Fruit fly (Drosophila melanogaster) whole organism, prepupa: ENCODE measurements around the gene CG12253.

Experiments
- Blimp-1 ChIP-seq: fragments of 200-800 bp; sonication (Bioruptor generic); optimal IDR thresholded peaks from 3 replicates; lab custom pipeline; 2017; ENCODE audit warnings: missing biosample characterization, missing genetic modification characterization, mild to moderate bottlenecking, moderate library complexity, missing genetic modification reagents
- CG10669 ChIP-seq: fragments of 200-800 bp; sonication (Bioruptor generic); optimal IDR thresholded peaks from 3 replicates; lab custom pipeline; 2018; ENCODE audit warnings: missing biosample characterization, mild to moderate bottlenecking, missing genetic modification characterization, moderate library complexity
- CG11294 ChIP-seq: fragments of 200-800 bp; sonication (Bioruptor generic); IDR thresholded peaks from 2 replicates; pipeline ENCODE4 v1.3.6; 2022; ENCODE audit warnings: missing biosample characterization, missing genetic modification characterization
- CG11902 ChIP-seq: fragments of 200-800 bp; sonication (Bioruptor generic); optimal IDR thresholded peaks from 3 replicates; lab custom pipeline; 2016; ENCODE audit warnings: missing biosample characterization, missing genetic modification characterization
- CG15336 ChIP-seq: fragments of 200-800 bp; sonication (Bioruptor generic); IDR thresholded peaks from 2 replicates; pipeline ENCODE4 v1.3.6; 2022; ENCODE audit warnings: missing biosample characterization, missing genetic modification characterization
- CG16779 ChIP-seq: fragments of 200-800 bp; sonication (Bioruptor generic); optimal IDR thresholded peaks from 3 replicates; lab custom pipeline; 2017; ENCODE audit warnings: missing biosample characterization, mild to moderate bottlenecking, missing genetic modification characterization
- CG3032 ChIP-seq: fragments of 200-800 bp; optimal IDR thresholded peaks from 2 replicates; lab custom pipeline; 2019; ENCODE audit warnings: missing biosample characterization, mild to moderate bottlenecking, missing genetic modification characterization, moderate library complexity
- CG31627 ChIP-seq: fragments of 200-800 bp; sonication (Bioruptor generic); optimal IDR thresholded peaks from 3 replicates; lab custom pipeline; 2016; ENCODE audit warnings: missing biosample characterization, missing genetic modification characterization
- CG32006 ChIP-seq: fragments of 200-800 bp; sonication (Bioruptor generic); optimal IDR thresholded peaks from 3 replicates; lab custom pipeline; 2017; ENCODE audit warnings: missing biosample characterization, mild to moderate bottlenecking, missing genetic modification characterization
- CG34406 ChIP-seq: fragments of 200-800 bp; sonication (Bioruptor generic); optimal IDR thresholded peaks from 3 replicates; lab custom pipeline; 2016; ENCODE audit warnings: missing biosample characterization, missing genetic modification characterization
- CG3919 ChIP-seq: fragments of 200-800 bp; sonication (Bioruptor generic); optimal IDR thresholded peaks from 3 replicates; lab custom pipeline; 2016; ENCODE audit warnings: missing biosample characterization, missing genetic modification characterization
- CG4318 ChIP-seq: fragments of 200-800 bp; sonication (Bioruptor generic); optimal IDR thresholded peaks from 3 replicates; lab custom pipeline; 2017; ENCODE audit warnings: missing biosample characterization, mild to moderate bottlenecking, missing genetic modification characterization
- CG6163 ChIP-seq: fragments of 200-800 bp; sonication (Bioruptor generic); IDR thresholded peaks from 3 replicates; pipeline ENCODE4 v1.3.6; 2022; ENCODE audit warnings: missing biosample characterization, missing genetic modification characterization
- CG6276 ChIP-seq: fragments of 200-800 bp; sonication (Bioruptor generic); optimal IDR thresholded peaks from 2 replicates; lab custom pipeline; 2017; ENCODE audit warnings: missing biosample characterization, mild to moderate bottlenecking, missing genetic modification characterization
- CG6792 ChIP-seq: fragments of 200-800 bp; sonication (Bioruptor generic); optimal IDR thresholded peaks from 3 replicates; lab custom pipeline; 2016; ENCODE audit warnings: missing biosample characterization, missing genetic modification characterization
- CG6808 ChIP-seq: fragments of 200-800 bp; sonication (Bioruptor generic); optimal IDR thresholded peaks from 3 replicates; lab custom pipeline; 2017; ENCODE audit warnings: missing biosample characterization, missing genetic modification characterization, mild to moderate bottlenecking, moderate library complexity, missing genetic modification reagents
- CG6854 ChIP-seq: fragments of 200-800 bp; sonication (Bioruptor generic); optimal IDR thresholded peaks from 2 replicates; lab custom pipeline; 2017; ENCODE audit warnings: missing biosample characterization, mild to moderate bottlenecking, missing genetic modification characterization
- CG8119 ChIP-seq: fragments of 200-800 bp; sonication (Bioruptor generic); IDR thresholded peaks from 3 replicates; pipeline ENCODE4 v1.3.6; 2022; ENCODE audit warnings: missing biosample characterization, missing genetic modification characterization
- CG8319 ChIP-seq: fragments of 200-800 bp; sonication (Bioruptor generic); optimal IDR thresholded peaks from 3 replicates; lab custom pipeline; 2016; ENCODE audit warnings: missing biosample characterization, missing genetic modification characterization
- CG8632 ChIP-seq: fragments of 200-800 bp; sonication (Bioruptor generic); optimal IDR thresholded peaks from 3 replicates; lab custom pipeline; 2016; ENCODE audit warnings: missing biosample characterization, missing genetic modification characterization
- CG9139 ChIP-seq: fragments of 200-800 bp; sonication (Bioruptor generic); optimal IDR thresholded peaks from 3 replicates; lab custom pipeline; 2017; ENCODE audit warnings: missing biosample characterization, mild to moderate bottlenecking, missing genetic modification characterization
- Eip75B ChIP-seq: fragments of 200-800 bp; sonication (Bioruptor generic); optimal IDR thresholded peaks from 3 replicates; lab custom pipeline; 2016; ENCODE audit warnings: missing biosample characterization, missing genetic modification characterization
- Eip93F ChIP-seq: fragments of 200-800 bp; sonication (Bioruptor generic); optimal IDR thresholded peaks from 2 replicates; lab custom pipeline; 2016; ENCODE audit warnings: missing biosample characterization, mild to moderate bottlenecking, missing genetic modification characterization
- Ets21C ChIP-seq: fragments of 200-800 bp; sonication (Bioruptor generic); optimal IDR thresholded peaks from 3 replicates; lab custom pipeline; 2016; ENCODE audit warnings: missing biosample characterization, missing genetic modification characterization
- Ets96B ChIP-seq: fragments of 200-800 bp; optimal IDR thresholded peaks from 2 replicates; lab custom pipeline; 2019; ENCODE audit warnings: missing biosample characterization, mild to moderate bottlenecking, missing genetic modification characterization, moderate library complexity
- Gug ChIP-seq: fragments of 200-800 bp; sonication (Bioruptor generic); IDR thresholded peaks from 2 replicates; pipeline ENCODE4 v1.3.6; 2022; ENCODE audit warnings: missing biosample characterization, missing genetic modification characterization
- Hr38 ChIP-seq: sonication (Bioruptor generic); optimal IDR thresholded peaks from 2 replicates; lab custom pipeline; 2016; ENCODE audit warnings: missing biosample characterization, missing genetic modification characterization
- Hr4 ChIP-seq: fragments of 200-800 bp; sonication (Bioruptor generic); optimal IDR thresholded peaks from 3 replicates; lab custom pipeline; 2016; ENCODE audit warnings: missing biosample characterization, missing genetic modification characterization
- Lpt ChIP-seq: fragments of 200-800 bp; sonication (Bioruptor generic); optimal IDR thresholded peaks from 3 replicates; lab custom pipeline; 2016; ENCODE audit warnings: missing biosample characterization, missing genetic modification characterization
- Met ChIP-seq: fragments of 200-800 bp; sonication (Bioruptor generic); optimal IDR thresholded peaks from 3 replicates; lab custom pipeline; 2016; ENCODE audit warnings: missing biosample characterization, missing genetic modification characterization
- OdsH ChIP-seq: fragments of 200-800 bp; sonication (Bioruptor generic); optimal IDR thresholded peaks from 3 replicates; lab custom pipeline; 2016; ENCODE audit warnings: missing biosample characterization, missing genetic modification characterization
- Sox102F ChIP-seq: fragments of 200-800 bp; sonication (Bioruptor generic); optimal IDR thresholded peaks from 2 replicates; lab custom pipeline; 2016; ENCODE audit warnings: missing biosample characterization, mild to moderate bottlenecking, missing genetic modification characterization
- Sox14 ChIP-seq: fragments of 200-800 bp; sonication (Bioruptor generic); optimal IDR thresholded peaks from 3 replicates; lab custom pipeline; 2016; ENCODE audit warnings: missing biosample characterization, missing genetic modification characterization
- Sox15 ChIP-seq: fragments of 200-800 bp; sonication (Bioruptor generic); optimal IDR thresholded peaks from 3 replicates; lab custom pipeline; 2016; ENCODE audit warnings: missing biosample characterization, missing genetic modification characterization
- achi ChIP-seq: fragments of 200-800 bp; sonication (Bioruptor generic); optimal IDR thresholded peaks from 3 replicates; lab custom pipeline; 2016; ENCODE audit warnings: missing biosample characterization, missing genetic modification characterization
- acj6 ChIP-seq: fragments of 200-800 bp; sonication (Bioruptor generic); optimal IDR thresholded peaks from 3 replicates; lab custom pipeline; 2016; ENCODE audit warnings: missing biosample characterization, missing genetic modification characterization
- cyc ChIP-seq: fragments of 200-800 bp; sonication (Bioruptor generic); optimal IDR thresholded peaks from 3 replicates; lab custom pipeline; 2016; ENCODE audit warnings: missing biosample characterization, missing genetic modification characterization
- dac ChIP-seq: fragments of 200-800 bp; sonication (Bioruptor generic); optimal IDR thresholded peaks from 2 replicates; lab custom pipeline; 2017; ENCODE audit warnings: missing biosample characterization, mild to moderate bottlenecking, missing genetic modification characterization
- dsx ChIP-seq: fragments of 200-800 bp; optimal IDR thresholded peaks from 3 replicates; lab custom pipeline; 2019; ENCODE audit warnings: missing biosample characterization, mild to moderate bottlenecking, missing genetic modification characterization, moderate library complexity; ENCODE audit not compliant: poor library complexity, severe bottlenecking
- eg ChIP-seq: fragments of 200-800 bp; sonication (Bioruptor generic); IDR thresholded peaks from 3 replicates; pipeline ENCODE4 v1.3.6; 2022; ENCODE audit warnings: missing biosample characterization, missing genetic modification characterization
- esn ChIP-seq: fragments of 200-800 bp; sonication (Bioruptor generic); optimal IDR thresholded peaks from 2 replicates; lab custom pipeline; 2016; ENCODE audit warnings: missing biosample characterization, mild to moderate bottlenecking, missing genetic modification characterization, moderate library complexity
- fd59A ChIP-seq: fragments of 200-800 bp; sonication (Bioruptor generic); optimal IDR thresholded peaks from 2 replicates; lab custom pipeline; 2017; ENCODE audit warnings: missing biosample characterization, mild to moderate bottlenecking, missing genetic modification characterization, missing genetic modification reagents
- fd85E ChIP-seq: fragments of 200-800 bp; sonication (Bioruptor generic); optimal IDR thresholded peaks from 3 replicates; lab custom pipeline; 2016; ENCODE audit warnings: missing biosample characterization, missing genetic modification characterization
- fkh ChIP-seq: fragments of 200-800 bp; sonication (Bioruptor generic); optimal IDR thresholded peaks from 3 replicates; lab custom pipeline; 2017; ENCODE audit warnings: missing biosample characterization, mild to moderate bottlenecking, missing genetic modification characterization, moderate library complexity
- lz ChIP-seq: fragments of 200-800 bp; sonication (Bioruptor generic); optimal IDR thresholded peaks from 3 replicates; lab custom pipeline; 2016; ENCODE audit warnings: missing biosample characterization, missing genetic modification characterization
- net ChIP-seq: fragments of 200-800 bp; sonication (Bioruptor generic); optimal IDR thresholded peaks from 3 replicates; lab custom pipeline; 2016; ENCODE audit warnings: missing biosample characterization, missing genetic modification characterization
- salr ChIP-seq, 2 experiments: fragments of 200-800 bp; sonication (Bioruptor generic); optimal IDR thresholded peaks; 3 replicates each; lab custom pipeline; 2016 to 2018; ENCODE audit warnings: missing biosample characterization in 2 of 2, missing genetic modification characterization in 2 of 2, mild to moderate bottlenecking in 1 of 2
- spab ChIP-seq: fragments of 200-800 bp; sonication (Bioruptor generic); optimal IDR thresholded peaks from 2 replicates; lab custom pipeline; 2017; ENCODE audit warnings: missing biosample characterization, mild to moderate bottlenecking, missing genetic modification characterization, missing genetic modification reagents
- ss ChIP-seq, 2 experiments: fragments of 200-800 bp; sonication (Bioruptor generic); optimal IDR thresholded peaks; 2 replicates in 1 of 2; 3 replicates in 1 of 2; lab custom pipeline; 2017 to 2018; ENCODE audit warnings: mild to moderate bottlenecking in 2 of 2, missing biosample characterization in 2 of 2, missing genetic modification characterization in 2 of 2, moderate library complexity in 1 of 2
- svp ChIP-seq: fragments of 200-800 bp; sonication (Bioruptor generic); peaks from one replicate; lab custom pipeline; 2016; ENCODE audit warnings: missing biosample characterization, missing genetic modification characterization
- topi ChIP-seq: fragments of 200-800 bp; sonication (Bioruptor generic); optimal IDR thresholded peaks from 3 replicates; lab custom pipeline; 2016; ENCODE audit warnings: missing biosample characterization, missing genetic modification characterization
- vri ChIP-seq: fragments of 200-800 bp; sonication (Bioruptor generic); optimal IDR thresholded peaks from 3 replicates; lab custom pipeline; 2016; ENCODE audit warnings: missing biosample characterization, mild to moderate bottlenecking, missing genetic modification characterization

CG12253 gene

DNA sequence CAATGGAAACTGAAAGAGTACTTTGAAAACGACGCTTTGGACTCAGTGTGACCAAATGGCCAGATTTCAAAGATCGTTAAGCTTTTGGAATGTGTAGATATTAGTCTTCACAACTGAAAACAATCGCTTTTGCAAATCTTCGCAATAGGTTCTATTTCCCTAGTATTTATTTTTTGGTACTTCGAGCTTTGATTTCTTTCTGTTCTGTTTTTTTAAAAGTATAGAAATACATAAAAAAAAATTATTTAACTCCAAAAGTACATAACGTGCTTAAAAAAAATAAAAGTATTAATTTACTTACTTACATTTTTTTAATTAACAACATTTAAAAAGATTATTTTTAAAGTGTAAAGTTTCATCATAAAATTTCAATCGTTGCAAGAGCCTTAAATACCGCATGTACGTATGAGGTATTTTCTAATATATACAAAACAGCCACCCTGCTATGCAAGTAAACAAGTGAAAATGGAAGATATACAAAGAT lies at the start of gene CG12253, which contains the start of gene piwi:
TSS of gene CG12253 (plus strand) at position 437 of the 484 bp plus-strand sequence.
TSS of gene piwi (minus strand) at position 51 of the 484 bp plus-strand sequence.
- TF ChIP-seq CG9139 (no peak), acj6 (GFP tag; lab: Kevin White, UChicago) (peak; percentile 77), CG8319 (no peak), Sox102F (GFP tag; lab: Kevin White, UChicago) (no peak), spab (GFP tag; lab: Kevin White, UChicago) (no peak), fd59A (peak; percentile 37), CG10669 (GFP tag; lab: Kevin White, UChicago) (no peak), Hr4 (GFP tag; lab: Kevin White, UChicago) (peak; percentile 58), Lpt (no peak), eg (GFP tag; lab: Robert Waterston, UW) (no peak), CG6808 (GFP tag; lab: Kevin White, UChicago) (no peak), Blimp-1 (no peak), esn (peak; percentile 79), Sox15 (GFP tag; lab: Kevin White, UChicago) (peak; percentile 63), Eip75B (GFP tag; lab: Kevin White, UChicago) (peak; percentile 36), CG11294 (GFP tag; lab: Robert Waterston, UW) (no peak), CG6163 (GFP tag; lab: Robert Waterston, UW) (no peak; the same call in 2 of the 3 replicates), net (GFP tag; lab: Kevin White, UChicago) (no peak), CG3032 (tag; lab: Kevin White, UChicago) (peak; percentile 54), OdsH (GFP tag; lab: Kevin White, UChicago) (peak; percentile 81), ss (GFP tag; optimal IDR thresholded peaks at IDR 0.05; lab: Kevin White, UChicago) (no peak), lz (GFP tag; lab: Kevin White, UChicago) (peak; percentile 66), CG8119 (GFP tag; lab: Robert Waterston, UW) (peak; percentile 88; the same call in 2 of the 3 replicates), CG4318 (GFP tag; lab: Kevin White, UChicago) (peak; percentile 79), Sox14 (GFP tag; lab: Kevin White, UChicago) (no peak), cyc (GFP tag; lab: Kevin White, UChicago) (peak; percentile 46), CG11902 (GFP tag; lab: Kevin White, UChicago) (peak; percentile 18), CG31627 (GFP tag; lab: Kevin White, UChicago) (peak; percentile 65), Eip93F (GFP tag; lab: Kevin White, UChicago) (no peak), CG32006 (no peak), dsx (no peak), Ets21C (peak; percentile 50), Ets96B (tag; lab: Kevin White, UChicago) (no peak), CG15336 (GFP tag; lab: Robert Waterston, UW) (peak; percentile 84), salr (GFP tag; optimal IDR thresholded peaks at IDR 0.05; lab: Kevin White, UChicago) (no peak), Met (GFP tag; lab: Kevin White, UChicago) (peak; percentile 34), dac (GFP tag; lab: Kevin White, UChicago) (peak; percentile 14), CG34406 (GFP tag; lab: Kevin White, UChicago) (no peak), CG6854 (no peak), svp (no peak), CG3919 (GFP tag; lab: Kevin White, UChicago) (no peak), CG6792 (GFP tag; lab: Kevin White, UChicago) (no peak), CG8632 (peak; percentile 66), CG6276 (no peak), topi (GFP tag; lab: Kevin White, UChicago) (peak; percentile 55), CG16779 (tag; lab: Kevin White, UChicago) (no peak), fkh (GFP tag; lab: Kevin White, UChicago) (peak; percentile 69), achi (no peak), Hr38 (GFP tag; lab: Kevin White, UChicago) (no peak), Gug (GFP tag; lab: Robert Waterston, UW) (no peak), fd85E (no peak), vri (GFP tag; lab: Kevin White, UChicago) (no peak)
